Fruit fly (Drosophila melanogaster): Measurements from ENCODE around the gene Stat92E.

Gene Stat92E

DNA sequence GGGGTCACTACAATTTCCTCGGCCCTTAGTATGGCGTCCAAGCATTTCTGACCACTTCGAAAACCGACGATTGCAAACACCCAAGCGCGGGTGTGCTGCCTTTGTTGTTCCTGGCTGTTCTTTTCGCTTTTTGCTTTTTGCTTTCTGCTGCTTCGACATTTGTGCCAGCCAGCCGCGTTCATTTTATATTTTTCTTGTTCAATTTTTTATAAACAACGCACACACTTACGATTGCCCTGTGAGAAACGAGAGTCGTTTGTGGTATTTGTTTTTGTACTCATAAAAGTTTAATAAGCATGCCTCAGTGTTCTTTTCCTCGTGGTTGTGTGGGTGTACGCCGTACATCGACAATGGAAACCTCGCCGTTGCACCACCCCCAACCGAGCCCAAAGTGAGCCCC is 4.4 kb downstream of the Stat92E start (continued):
- TF ChIP-seq eg (GFP tag; IDR thresholded peaks at IDR 0.05): peak; percentile 49; the same call in 1 of the 3 replicates

DNA sequence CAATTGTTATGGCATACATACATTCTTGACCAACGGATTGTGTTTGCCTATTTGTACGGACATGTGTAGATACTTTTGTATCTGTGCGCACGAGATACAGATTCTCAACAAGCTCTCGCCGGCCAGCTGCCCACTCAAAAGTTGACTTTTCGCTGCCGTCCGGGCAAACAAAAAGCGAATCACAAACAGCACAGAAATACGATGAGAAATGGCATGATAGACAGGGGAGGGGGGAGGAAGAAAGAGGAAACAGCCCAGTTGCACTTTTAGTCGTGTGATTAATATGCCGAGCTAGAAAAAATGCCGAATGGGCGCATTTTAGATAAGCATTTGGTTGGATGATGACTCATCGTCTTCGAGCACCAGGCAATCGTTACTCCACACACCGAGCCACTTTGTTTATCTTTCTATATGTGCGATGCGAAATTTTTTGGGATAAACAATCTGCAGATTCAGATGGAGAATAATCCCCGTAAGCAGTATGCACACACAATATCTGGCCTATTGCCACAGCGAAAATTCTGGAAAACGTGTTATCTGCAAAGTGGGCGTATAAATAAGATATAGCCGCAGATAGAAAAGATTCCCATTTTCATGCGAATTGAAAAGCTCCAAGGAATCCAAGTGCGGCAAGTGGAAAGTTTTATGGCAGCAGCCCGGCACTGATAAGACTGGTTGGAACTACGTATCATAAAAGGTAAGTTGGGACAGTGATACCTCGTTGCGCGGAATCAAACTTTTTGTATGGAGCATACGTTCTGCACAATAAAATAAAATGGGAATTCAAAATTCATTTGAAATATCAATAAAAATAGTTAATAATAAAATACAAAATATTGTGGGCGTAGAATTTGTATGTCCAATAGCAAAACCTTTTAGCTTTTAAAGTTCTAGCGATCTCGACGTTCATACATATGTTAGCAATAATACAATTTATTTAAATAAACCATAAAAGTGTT is 5.2 kb downstream of the Stat92E start:
- TF ChIP-seq fd85E (GFP tag; optimal IDR thresholded peaks at IDR 0.05) (no peak), topi (GFP tag; optimal IDR thresholded peaks at IDR 0.05) (no peak), CG7368 (GFP tag; optimal IDR thresholded peaks at IDR 0.05) (no peak), CG10669 (GFP tag; optimal IDR thresholded peaks at IDR 0.05) (peak; percentile 26), fkh (GFP tag; optimal IDR thresholded peaks at IDR 0.05) (peak; percentile 18), Hr38 (GFP tag; optimal IDR thresholded peaks at IDR 0.05) (no peak), Gug (GFP tag; IDR thresholded peaks at IDR 0.05) (no peak), vri (GFP tag; optimal IDR thresholded peaks at IDR 0.05) (peak; percentile 59), achi (GFP tag; optimal IDR thresholded peaks at IDR 0.05) (peak; percentile 18), Blimp-1 (GFP tag; optimal IDR thresholded peaks at IDR 0.05) (no peak), esn (GFP tag; optimal IDR thresholded peaks at IDR 0.05) (no peak), CG8632 (GFP tag; optimal IDR thresholded peaks at IDR 0.05) (no peak), Hr4 (GFP tag; optimal IDR thresholded peaks at IDR 0.05) (peak; percentile 37), CG6854 (GFP tag; optimal IDR thresholded peaks at IDR 0.05) (no peak), CG15336 (GFP tag; IDR thresholded peaks at IDR 0.05) (peak; percentile 49), lz (GFP tag; optimal IDR thresholded peaks at IDR 0.05) (no peak), net (GFP tag; optimal IDR thresholded peaks at IDR 0.05) (no peak), Eip78C (GFP tag) (peak; percentile 70), CG3032 (tag; optimal IDR thresholded peaks at IDR 0.05) (no peak), Hr39 (GFP tag; optimal IDR thresholded peaks at IDR 0.05) (peak; percentile 1), Sox15 (GFP tag; optimal IDR thresholded peaks at IDR 0.05) (no peak), Eip93F (GFP tag; optimal IDR thresholded peaks at IDR 0.05) (no peak), CG6808 (GFP tag; optimal IDR thresholded peaks at IDR 0.05) (no peak), CG8119 (GFP tag; IDR thresholded peaks at IDR 0.05) (no peak), svp (GFP tag) (peak; percentile 31), CG34406 (GFP tag; optimal IDR thresholded peaks at IDR 0.05) (no peak), spab (GFP tag; optimal IDR thresholded peaks at IDR 0.05) (no peak), CG8319 (GFP tag; optimal IDR thresholded peaks at IDR 0.05) (no peak), OdsH (GFP tag; optimal IDR thresholded peaks at IDR 0.05) (peak; percentile 49), dac (GFP tag; optimal IDR thresholded peaks at IDR 0.05) (no peak), CG6163 (GFP tag; IDR thresholded peaks at IDR 0.05) (peak; percentile 19; the same call in 1 of the 3 replicates), Met (GFP tag; optimal IDR thresholded peaks at IDR 0.05) (peak; percentile 30), CG32006 (GFP tag; optimal IDR thresholded peaks at IDR 0.05) (no peak), CG9139 (GFP tag; optimal IDR thresholded peaks at IDR 0.05) (no peak), Sox102F (GFP tag; optimal IDR thresholded peaks at IDR 0.05) (no peak), fd59A (GFP tag; optimal IDR thresholded peaks at IDR 0.05) (no peak), CG11902 (GFP tag; optimal IDR thresholded peaks at IDR 0.05) (no peak), ss (GFP tag; optimal IDR thresholded peaks at IDR 0.05) (no peak), CG16779 (tag; optimal IDR thresholded peaks at IDR 0.05) (no peak), Lpt (GFP tag; optimal IDR thresholded peaks at IDR 0.05) (no peak), CG3919 (GFP tag; optimal IDR thresholded peaks at IDR 0.05) (no peak), CG10631 (GFP tag; optimal IDR thresholded peaks at IDR 0.05) (no peak)

All from whole organism, prepupa.